Fruit fly (Drosophila melanogaster): ENCODE data around the gene Ski6.
A peak's percentile ranks its signal among the peaks of the same experiment; 100 is the strongest.

Ski6 gene

DNA sequence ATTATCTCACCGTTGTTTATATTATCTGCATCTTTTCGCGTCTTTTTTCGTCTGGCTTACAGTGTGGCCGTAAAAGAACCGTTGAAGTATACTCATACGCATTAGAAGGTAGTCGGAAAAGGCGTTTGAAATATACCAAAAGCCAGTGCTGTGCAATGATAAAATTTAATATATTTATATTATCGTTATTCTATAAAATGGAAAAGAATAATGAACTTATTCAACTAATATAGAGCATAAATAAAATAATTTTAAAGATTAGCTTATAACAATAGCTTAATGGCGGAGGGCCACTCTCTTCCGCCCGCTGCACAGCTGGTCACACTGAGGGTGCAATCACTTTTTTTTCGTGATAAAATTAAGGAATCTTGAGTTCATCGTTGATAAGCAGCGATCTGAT is 30.3 kb downstream of the Ski6 start, which contains the start of the genes CG16974 and Edem2 (continued):
- no peak for TF ChIP-seq CG16813 (GFP tag; IDR thresholded peaks at IDR 0.05; ENCODE audit: partially characterized antibody)
- TF ChIP-seq CG11247 (GFP tag; IDR thresholded peaks at IDR 0.05): peak; percentile 47; the same call in 1 of the 2 replicates
- peak; percentile 84 for TF ChIP-seq CG34422 (GFP tag; IDR thresholded peaks at IDR 0.05)
- TF ChIP-seq ato (GFP tag; IDR thresholded peaks at IDR 0.05; ENCODE audit: partially characterized antibody): no peak
- TF ChIP-seq Bgb (GFP tag; IDR thresholded peaks at IDR 0.05; ENCODE audit: partially characterized antibody): no peak
- TF ChIP-seq insv (GFP tag; optimal IDR thresholded peaks at IDR 0.05): peak in 1 of 2 experiments; percentile 55
- peak; percentile 39; the same call in 1 of the 3 replicates for TF ChIP-seq CG11560 (tag; IDR thresholded peaks at IDR 0.05)
- TF ChIP-seq zfh1 (GFP tag; IDR thresholded peaks at IDR 0.05): peak; percentile 81
- peak; percentile 31; the same call in 1 of the 3 replicates for TF ChIP-seq so (GFP tag; IDR thresholded peaks at IDR 0.05)
- TF ChIP-seq corto (GFP tag; optimal IDR thresholded peaks at IDR 0.05): peak; percentile 70
- peak; percentile 53 for TF ChIP-seq CG3065 (GFP tag; optimal IDR thresholded peaks at IDR 0.05)
- TF ChIP-seq Ravus (GFP tag; IDR thresholded peaks at IDR 0.05): peak; percentile 13; the same call in 1 of the 2 replicates
- TF ChIP-seq CG14667 (GFP tag; IDR thresholded peaks at IDR 0.05): peak; percentile 56
- 0 out of 3 replicates have a peak, but pooled peaks have one; percentile 53 for TF ChIP-seq otp (GFP tag; IDR thresholded peaks at IDR 0.05)
- TF ChIP-seq Atf6 (GFP tag; IDR thresholded peaks at IDR 0.05): peak; percentile 70; the same call in 1 of the 2 replicates
- TF ChIP-seq scrt (GFP tag; optimal IDR thresholded peaks at IDR 0.05): no peak
- TF ChIP-seq ac (GFP tag; optimal IDR thresholded peaks at IDR 0.05): no peak
- TF ChIP-seq CG1603 (tag; optimal IDR thresholded peaks at IDR 0.05): no peak
- peak; percentile 89 for TF ChIP-seq Lhr (GFP tag; optimal IDR thresholded peaks at IDR 0.05)
- TF ChIP-seq BEAF-32 (GFP tag; optimal IDR thresholded peaks at IDR 0.05): peak; percentile 56
- TF ChIP-seq Ada2b (GFP tag; IDR thresholded peaks at IDR 0.05): peak; percentile 64
- peak; percentile 74 for TF ChIP-seq CG12942 (GFP tag; optimal IDR thresholded peaks at IDR 0.05)
- TF ChIP-seq D19B (GFP tag; optimal IDR thresholded peaks at IDR 0.05): no peak
- TF ChIP-seq chm (GFP tag; IDR thresholded peaks at IDR 0.05): no peak
- no peak for TF ChIP-seq CG15479 (GFP tag; optimal IDR thresholded peaks at IDR 0.05)
- no peak for TF ChIP-seq bbx (GFP tag; IDR thresholded peaks at IDR 0.05; ENCODE audit: partially characterized antibody)
- no peak for TF ChIP-seq Blimp-1 (GFP tag; optimal IDR thresholded peaks at IDR 0.05)
- TF ChIP-seq CG5245 (GFP tag; optimal IDR thresholded peaks at IDR 0.05): peak; percentile 51
- peak; percentile 30 for TF ChIP-seq fd3F (GFP tag; optimal IDR thresholded peaks at IDR 0.05)
- TF ChIP-seq klu (GFP tag; IDR thresholded peaks at IDR 0.05): peak; percentile 73
- peak; percentile 45 for TF ChIP-seq Bdp1 (GFP tag; optimal IDR thresholded peaks at IDR 0.05)
- no peak for TF ChIP-seq disco-r (GFP tag; optimal IDR thresholded peaks at IDR 0.05)
- no peak for TF ChIP-seq Poxn (GFP tag; IDR thresholded peaks at IDR 0.05)
- TF ChIP-seq CG18476 (GFP tag; optimal IDR thresholded peaks at IDR 0.05): peak; percentile 80
- TF ChIP-seq CG14014 (GFP tag; IDR thresholded peaks at IDR 0.05): peak; percentile 72
- TF ChIP-seq ewg (GFP tag; optimal IDR thresholded peaks at IDR 0.05): peak; percentile 54
- no peak for TF ChIP-seq pros (GFP tag; optimal IDR thresholded peaks at IDR 0.05)
- TF ChIP-seq CG6689 (GFP tag; IDR thresholded peaks at IDR 0.05): peak; percentile 79
- peak; percentile 71 for TF ChIP-seq row (GFP tag; IDR thresholded peaks at IDR 0.05)
- no peak for TF ChIP-seq CG10431 (GFP tag; optimal IDR thresholded peaks at IDR 0.05)
- peak; percentile 39 for TF ChIP-seq CG1647 (GFP tag; optimal IDR thresholded peaks at IDR 0.05)
- TF ChIP-seq stc (GFP tag; IDR thresholded peaks at IDR 0.05): peak; percentile 69
- peak; percentile 88 for TF ChIP-seq CG30403 (GFP tag; optimal IDR thresholded peaks at IDR 0.05)
- peak; percentile 78 for TF ChIP-seq wdn (GFP tag; IDR thresholded peaks at IDR 0.05)
- TF ChIP-seq nom (GFP tag; optimal IDR thresholded peaks at IDR 0.05): no peak
- TF ChIP-seq Ptx1 (GFP tag; IDR thresholded peaks at IDR 0.05): peak; percentile 88
- TF ChIP-seq MBD-R2 (GFP tag; IDR thresholded peaks at IDR 0.05): peak; percentile 75
- peak; percentile 70 for TF ChIP-seq slou (GFP tag; optimal IDR thresholded peaks at IDR 0.05)
- TF ChIP-seq CG4707 (GFP tag; optimal IDR thresholded peaks at IDR 0.05): no peak
- no peak for TF ChIP-seq CG4328 (GFP tag; optimal IDR thresholded peaks at IDR 0.05)
- peak; percentile 69 for TF ChIP-seq CG8924 (tag; optimal IDR thresholded peaks at IDR 0.05)

Measured in whole organism, embryonic.